Worm (Caenorhabditis elegans) whole organism, mixed stage, embryonic: ENCODE results near the gene C34B4.2.

Source experiments
- M03D4.4 ChIP-seq: sonication (generic microtip); optimal IDR thresholded peaks from 2 replicates; lab custom pipeline; 2017; ENCODE audit warnings: mild to moderate bottlenecking, missing genetic modification characterization, missing compliant biosample characterization
- bed-3 ChIP-seq: fragments of 200-800 bp; sonication (Bioruptor generic); optimal IDR thresholded peaks from 3 replicates; lab custom pipeline; 2018; ENCODE audit warnings: mild to moderate bottlenecking, missing genetic modification characterization, moderate library complexity, missing compliant biosample characterization
- blmp-1 ChIP-seq: fragments of 150-350 bp; optimal IDR thresholded peaks from 2 replicates; lab custom pipeline; 2014; ENCODE audit warnings: missing biosample characterization, missing genetic modification characterization
- ceh-39 ChIP-seq: fragments of 150-350 bp; optimal IDR thresholded peaks from 2 replicates; lab custom pipeline; 2014; ENCODE audit warnings: missing biosample characterization, missing genetic modification characterization
- ceh-43 ChIP-seq: fragments of 200-800 bp; sonication (Bioruptor generic); optimal IDR thresholded peaks from 2 replicates; lab custom pipeline; 2018; ENCODE audit warnings: mild to moderate bottlenecking, missing genetic modification characterization, moderate library complexity, missing compliant biosample characterization
- ceh-83 ChIP-seq: fragments of 200-800 bp; sonication (Bioruptor generic); optimal IDR thresholded peaks from 2 replicates; lab custom pipeline; 2018; ENCODE audit warnings: mild to moderate bottlenecking, missing genetic modification characterization, missing compliant biosample characterization
- ces-1 ChIP-seq: fragments of 150-350 bp; optimal IDR thresholded peaks from 2 replicates; lab custom pipeline; 2014; ENCODE audit warnings: missing biosample characterization, missing genetic modification reagents, missing genetic modification characterization
- cnd-1 ChIP-seq: fragments of 200-800 bp; sonication (Bioruptor generic); optimal IDR thresholded peaks from 2 replicates; lab custom pipeline; 2018; ENCODE audit warnings: mild to moderate bottlenecking, missing genetic modification characterization, missing compliant biosample characterization
- drap-1 ChIP-seq: fragments of 200-800 bp; sonication (Bioruptor generic); optimal IDR thresholded peaks from 3 replicates; lab custom pipeline; 2018; ENCODE audit warnings: mild to moderate bottlenecking, missing genetic modification characterization, missing compliant biosample characterization
- elt-1 ChIP-seq: sonication (generic microtip); optimal IDR thresholded peaks from 2 replicates; lab custom pipeline; 2017; ENCODE audit warnings: missing genetic modification characterization, mild to moderate bottlenecking, missing compliant biosample characterization, antibody characterized with exemption, moderate library complexity, borderline replicate concordance; ENCODE audit not compliant: insufficient read depth
- elt-3 ChIP-seq: fragments of 150-350 bp; optimal IDR thresholded peaks from 2 replicates; lab custom pipeline; 2014; ENCODE audit warnings: missing biosample characterization, missing genetic modification characterization
- flh-1 ChIP-seq: fragments of 200-800 bp; sonication (Bioruptor generic); optimal IDR thresholded peaks from 2 replicates; lab custom pipeline; 2018; ENCODE audit warnings: mild to moderate bottlenecking, missing genetic modification characterization, moderate library complexity, missing compliant biosample characterization
- ham-2 ChIP-seq: fragments of 200-800 bp; sonication (Bioruptor generic); optimal IDR thresholded peaks from 2 replicates; lab custom pipeline; 2018; ENCODE audit warnings: mild to moderate bottlenecking, missing genetic modification characterization, missing compliant biosample characterization
- hlh-1 ChIP-seq: fragments of 150-350 bp; optimal IDR thresholded peaks from 2 replicates; lab custom pipeline; 2014; ENCODE audit warnings: missing biosample characterization, missing genetic modification reagents, missing genetic modification characterization
- lin-13 ChIP-seq: fragments of 150-350 bp; optimal IDR thresholded peaks from 2 replicates; lab custom pipeline; 2014; ENCODE audit warnings: missing biosample characterization, missing genetic modification characterization
- lin-32 ChIP-seq: fragments of 200-800 bp; sonication (Bioruptor generic); optimal IDR thresholded peaks from 2 replicates; lab custom pipeline; 2018; ENCODE audit warnings: mild to moderate bottlenecking, missing genetic modification characterization, missing compliant biosample characterization
- lsy-2 ChIP-seq: fragments of 150-350 bp; optimal IDR thresholded peaks from 2 replicates; lab custom pipeline; 2014; ENCODE audit warnings: missing biosample characterization, missing genetic modification characterization
- mab-5 ChIP-seq: fragments of 150-350 bp; optimal IDR thresholded peaks from 2 replicates; lab custom pipeline; 2014; ENCODE audit warnings: missing biosample characterization, missing genetic modification characterization
- mep-1 ChIP-seq: fragments of 150-350 bp; optimal IDR thresholded peaks from 2 replicates; lab custom pipeline; 2017; ENCODE audit warnings: missing biosample characterization, missing genetic modification reagents, missing genetic modification characterization, inconsistent platforms
- mls-2 ChIP-seq: sonication (generic microtip); optimal IDR thresholded peaks from 2 replicates; lab custom pipeline; 2016; ENCODE audit warnings: mild to moderate bottlenecking, missing genetic modification characterization, moderate library complexity, missing compliant biosample characterization
- nhr-12 ChIP-seq: fragments of 150-350 bp; optimal IDR thresholded peaks from 2 replicates; lab custom pipeline; 2014; ENCODE audit warnings: missing biosample characterization, missing genetic modification characterization
- nhr-2 ChIP-seq: fragments of 150-350 bp; optimal IDR thresholded peaks from 2 replicates; lab custom pipeline; 2014; ENCODE audit warnings: missing biosample characterization, missing genetic modification characterization
- nhr-237 ChIP-seq: fragments of 150-350 bp; optimal IDR thresholded peaks from 2 replicates; lab custom pipeline; 2014; ENCODE audit warnings: missing biosample characterization, missing genetic modification characterization
- nhr-28 ChIP-seq: fragments of 150-350 bp; optimal IDR thresholded peaks from 2 replicates; lab custom pipeline; 2014; ENCODE audit warnings: missing biosample characterization, missing genetic modification characterization
- nhr-76 ChIP-seq: sonication (generic microtip); optimal IDR thresholded peaks from 2 replicates; lab custom pipeline; 2017; ENCODE audit warnings: missing biosample characterization, missing genetic modification characterization
- pha-4 ChIP-seq: fragments of 150-350 bp; optimal IDR thresholded peaks from 2 replicates; lab custom pipeline; 2018; ENCODE audit warnings: missing biosample characterization, missing genetic modification reagents, missing genetic modification characterization
- sem-2 ChIP-seq: fragments of 200-800 bp; sonication (Bioruptor generic); optimal IDR thresholded peaks from 2 replicates; lab custom pipeline; 2018; ENCODE audit warnings: mild to moderate bottlenecking, missing genetic modification characterization, missing compliant biosample characterization
- snpc-4 ChIP-seq: fragments of 150-350 bp; optimal IDR thresholded peaks from 2 replicates; lab custom pipeline; 2014; ENCODE audit warnings: missing biosample characterization, missing genetic modification characterization
- sptf-1 ChIP-seq: sonication (generic microtip); optimal IDR thresholded peaks from 2 replicates; lab custom pipeline; 2017; ENCODE audit warnings: mild to moderate bottlenecking, missing genetic modification characterization, moderate library complexity, missing compliant biosample characterization
- tbx-8 ChIP-seq: fragments of 200-800 bp; sonication (Bioruptor generic); optimal IDR thresholded peaks from 2 replicates; lab custom pipeline; 2018; ENCODE audit warnings: mild to moderate bottlenecking, missing genetic modification characterization, moderate library complexity, missing compliant biosample characterization
- unc-120 ChIP-seq: sonication (generic microtip); optimal IDR thresholded peaks from 2 replicates; lab custom pipeline; 2017; ENCODE audit warnings: missing genetic modification characterization, missing compliant biosample characterization; ENCODE audit not compliant: poor library complexity, severe bottlenecking
- unc-39 ChIP-seq: fragments of 150-350 bp; optimal IDR thresholded peaks from 2 replicates; lab custom pipeline; 2014; ENCODE audit warnings: missing biosample characterization, missing genetic modification characterization
- unc-62 ChIP-seq: fragments of 150-350 bp; optimal IDR thresholded peaks from 2 replicates; lab custom pipeline; 2014; ENCODE audit warnings: missing biosample characterization, missing genetic modification reagents, missing genetic modification characterization
- zip-8 ChIP-seq: fragments of 150-350 bp; optimal IDR thresholded peaks from 2 replicates; lab custom pipeline; 2014; ENCODE audit warnings: missing biosample characterization, missing genetic modification characterization
- ztf-11 ChIP-seq: fragments of 150-350 bp; optimal IDR thresholded peaks from 2 replicates; lab custom pipeline; 2014; ENCODE audit warnings: missing biosample characterization, missing genetic modification characterization

Gene C34B4.2

ce11 chrV:13082442-13083126, at the start of gene C34B4.2:
Gene C34B4.2, plus strand, starts transcription at chrV:13083055.
- TF ChIP-seq unc-120 (peak; percentile 14), unc-62 (GFP tag; lab: Kevin White, UChicago) (no peak), hlh-1 (tag; lab: Kevin White, UChicago) (peak; percentile 49), zip-8 (tag; lab: Kevin White, UChicago) (peak; percentile 43), ces-1 (GFP tag; lab: Kevin White, UChicago) (peak; percentile 12), elt-1 (tag; lab: Kevin White, UChicago) (no peak), pha-4 (tag; lab: Kevin White, UChicago) (peak; percentile 38), nhr-237 (tag; lab: Kevin White, UChicago) (peak; percentile 44)

ce11 chrV:13033223-13033622, 49.6 kb upstream of the C34B4.2 start, which contains the start of gene W07G4.1:
Gene W07G4.1, plus strand, starts transcription at chrV:13033523.
- no peak for TF ChIP-seq nhr-237 (tag; lab: Kevin White, UChicago)
- no peak for TF ChIP-seq flh-1
- TF ChIP-seq blmp-1 (tag; lab: Kevin White, UChicago), result no peak
- no peak for TF ChIP-seq ceh-43 (GFP tag; lab: Kevin White, UChicago)
- no peak for TF ChIP-seq bed-3
- TF ChIP-seq ceh-39 (tag; lab: Kevin White, UChicago), result no peak
- no peak for TF ChIP-seq nhr-2 (tag; lab: Kevin White, UChicago)
- no peak for TF ChIP-seq ceh-83 (GFP tag; lab: Kevin White, UChicago)
- no peak for TF ChIP-seq mab-5 (tag; lab: Kevin White, UChicago)

ce11 chrV:13034604-13035003, 48.3 kb upstream of the C34B4.2 start, which contains the start of gene W07G4.7:
Gene W07G4.7, minus strand, starts transcription at chrV:13034704.
- TF ChIP-seq unc-39 (tag; lab: Kevin White, UChicago) (no peak), nhr-12 (tag; lab: Kevin White, UChicago) (no peak), nhr-2 (tag; lab: Kevin White, UChicago) (no peak), snpc-4 (tag; lab: Kevin White, UChicago) (no peak), elt-3 (no peak), ceh-43 (GFP tag; lab: Kevin White, UChicago) (no peak), lin-13 (tag; lab: Kevin White, UChicago) (no peak), bed-3 (no peak), unc-120 (no peak), sptf-1 (tag; lab: Kevin White, UChicago) (no peak), nhr-237 (tag; lab: Kevin White, UChicago) (no peak), sem-2 (GFP tag; lab: Kevin White, UChicago) (no peak), mls-2 (no peak), ceh-39 (tag; lab: Kevin White, UChicago) (no peak), blmp-1 (tag; lab: Kevin White, UChicago) (no peak), nhr-76 (no peak), ztf-11 (tag; lab: Kevin White, UChicago) (no peak), mab-5 (tag; lab: Kevin White, UChicago) (no peak), ham-2 (no peak)

- TF ChIP-seq tbx-8 (GFP tag; lab: Kevin White, UChicago), result no peak
- no peak for TF ChIP-seq ham-2
- TF ChIP-seq mab-5 (tag; lab: Kevin White, UChicago), result no peak
- no peak for TF ChIP-seq snpc-4 (tag; lab: Kevin White, UChicago)
- TF ChIP-seq nhr-237 (tag; lab: Kevin White, UChicago), result no peak
These were observed 46.4 kb upstream of the C34B4.2 start, which contains the start of gene W07G4.2 for ce11 chrV:13036466-13036865. Gene W07G4.2, minus strand, starts transcription at chrV:13036566.

- TF ChIP-seq lsy-2 (tag; lab: Kevin White, UChicago), result peak; percentile 61
- no peak for TF ChIP-seq sem-2 (GFP tag; lab: Kevin White, UChicago)
- TF ChIP-seq pha-4 (tag; lab: Kevin White, UChicago), result no peak
- no peak for TF ChIP-seq nhr-12 (tag; lab: Kevin White, UChicago)
- TF ChIP-seq M03D4.4 (tag; lab: Kevin White, UChicago), result peak; percentile 36
- TF ChIP-seq flh-1, result no peak
- TF ChIP-seq ztf-11 (tag; lab: Kevin White, UChicago), result peak; percentile 3
- peak; percentile 16 for TF ChIP-seq unc-62 (GFP tag; lab: Kevin White, UChicago)
- TF ChIP-seq lin-13 (tag; lab: Kevin White, UChicago), result peak; percentile 36
- no peak for TF ChIP-seq zip-8 (tag; lab: Kevin White, UChicago)
- no peak for TF ChIP-seq cnd-1
- no peak for TF ChIP-seq ceh-43 (GFP tag; lab: Kevin White, UChicago)
- no peak for TF ChIP-seq nhr-28 (tag; lab: Kevin White, UChicago)
- no peak for TF ChIP-seq elt-1 (tag; lab: Kevin White, UChicago)
- no peak for TF ChIP-seq nhr-2 (tag; lab: Kevin White, UChicago)
- no peak for TF ChIP-seq bed-3
- no peak for TF ChIP-seq lin-32 (GFP tag; lab: Kevin White, UChicago)
- TF ChIP-seq sptf-1 (tag; lab: Kevin White, UChicago), result peak; percentile 64
- no peak for TF ChIP-seq elt-3
- TF ChIP-seq drap-1, result peak; percentile 32
- peak; percentile 86 for TF ChIP-seq ces-1 (GFP tag; lab: Kevin White, UChicago)
- TF ChIP-seq mab-5 (tag; lab: Kevin White, UChicago), result no peak
- TF ChIP-seq unc-39 (tag; lab: Kevin White, UChicago), result no peak
- TF ChIP-seq blmp-1 (tag; lab: Kevin White, UChicago), result peak; percentile 19
- no peak for TF ChIP-seq unc-120
- no peak for TF ChIP-seq ham-2
- no peak for TF ChIP-seq snpc-4 (tag; lab: Kevin White, UChicago)
- TF ChIP-seq nhr-237 (tag; lab: Kevin White, UChicago), result peak; percentile 52
- peak; percentile 66 for TF ChIP-seq mep-1 (tag; lab: Kevin White, UChicago)
- peak; percentile 57 for TF ChIP-seq hlh-1 (tag; lab: Kevin White, UChicago)
- TF ChIP-seq tbx-8 (GFP tag; lab: Kevin White, UChicago), result no peak
- peak; percentile 7 for TF ChIP-seq mls-2
- no peak for TF ChIP-seq ceh-39 (tag; lab: Kevin White, UChicago)
These were observed 41.2 kb upstream of the C34B4.2 start, which contains the start of gene scyl-1 for ce11 chrV:13041666-13042065. Gene scyl-1, minus strand, starts transcription at chrV:13041721.
